Worm (Caenorhabditis elegans): Measurements from ENCODE around the gene wrt-4.
A peak's percentile ranks its signal among the peaks of the same experiment; 100 is the strongest.

Gene wrt-4

DNA sequence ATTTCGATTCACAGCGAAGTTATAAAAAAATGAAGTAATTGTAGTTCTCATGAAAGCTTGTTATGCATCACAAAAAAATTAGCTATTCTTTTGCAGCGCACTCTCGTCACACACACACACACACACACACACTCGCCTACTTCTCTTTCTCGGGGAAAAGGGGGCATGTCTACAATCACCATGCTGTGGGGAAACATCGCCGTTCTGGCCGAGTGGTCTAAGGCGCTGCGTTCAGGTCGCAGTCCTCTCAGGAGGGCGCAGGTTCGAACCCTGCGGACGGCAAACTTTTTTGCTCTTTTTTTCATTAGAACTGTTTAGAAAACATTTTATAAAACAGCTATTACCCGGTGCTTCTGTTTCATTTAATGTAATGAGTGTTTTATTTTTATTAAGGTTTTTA, 15.2 kb downstream of the wrt-4 start:
- peak; percentile 78 for TF ChIP-seq hnd-1 (tag; optimal IDR thresholded peaks at IDR 0.05)
- TF ChIP-seq sea-1 (GFP tag; conservative IDR thresholded peaks at IDR 0.05): peak; percentile 96
- peak; percentile 95 for TF ChIP-seq hmg-4 (GFP tag; optimal IDR thresholded peaks at IDR 0.05)
- TF ChIP-seq hmbx-1 (tag; optimal IDR thresholded peaks at IDR 0.05): peak; percentile 59
- peak; percentile 92 for TF ChIP-seq flt-1 (GFP tag; IDR thresholded peaks at IDR 0.05)
- peak; percentile 91 for TF ChIP-seq tbx-37 (GFP tag; conservative IDR thresholded peaks at IDR 0.05)
- peak; percentile 87 for TF ChIP-seq B0310.2 (tag; optimal IDR thresholded peaks at IDR 0.05)
- peak; percentile 81 for TF ChIP-seq ceh-13 (GFP tag; optimal IDR thresholded peaks at IDR 0.05)
- TF ChIP-seq ets-7 (tag; optimal IDR thresholded peaks at IDR 0.05): peak; percentile 63
- TF ChIP-seq tra-4 (tag; optimal IDR thresholded peaks at IDR 0.05): no peak
- TF ChIP-seq ama-1 (optimal IDR thresholded peaks at IDR 0.05): no peak
- peak; percentile 89 for TF ChIP-seq aly-1 (tag; optimal IDR thresholded peaks at IDR 0.05)
- peak; percentile 95 for TF ChIP-seq tbx-11 (GFP tag; IDR thresholded peaks at IDR 0.05)
- peak; percentile 93 for TF ChIP-seq F13C5.2 (tag; optimal IDR thresholded peaks at IDR 0.05)
- TF ChIP-seq scrt-1 (GFP tag; IDR thresholded peaks at IDR 0.05): peak; percentile 96
- peak; percentile 87 for TF ChIP-seq ceh-36 (tag; optimal IDR thresholded peaks at IDR 0.05)
- TF ChIP-seq pes-1 (GFP tag; IDR thresholded peaks at IDR 0.05): peak; percentile 96

DNA sequence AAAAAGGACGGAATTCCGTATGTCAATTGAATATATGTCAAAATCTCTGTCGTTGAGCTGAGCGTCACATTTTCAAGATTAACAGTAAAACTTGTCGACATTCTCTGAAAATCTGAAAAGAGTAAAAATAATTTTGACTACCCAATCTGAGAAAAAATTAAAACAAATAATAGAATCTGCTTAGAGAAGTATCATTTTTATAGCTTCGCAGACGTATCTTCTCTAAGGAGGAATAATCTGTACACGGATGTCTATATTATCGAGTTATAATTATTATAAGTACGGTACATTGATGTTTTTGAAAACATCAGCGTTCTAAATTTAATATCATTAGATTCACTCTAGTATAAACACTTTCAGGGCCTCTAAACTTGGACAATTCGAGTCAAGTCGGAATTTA, 16.5 kb downstream of the wrt-4 start, which contains the start of gene srg-64:
Gene srg-64 (minus strand): TSS at position 101 of the 400 bp plus-strand sequence.
- TF ChIP-seq tbx-37 (GFP tag; conservative IDR thresholded peaks at IDR 0.05) (no peak), sea-1 (GFP tag; conservative IDR thresholded peaks at IDR 0.05) (no peak), F13C5.2 (tag; optimal IDR thresholded peaks at IDR 0.05) (no peak), pes-1 (GFP tag; IDR thresholded peaks at IDR 0.05) (no peak), tbx-11 (GFP tag; IDR thresholded peaks at IDR 0.05) (no peak), tra-4 (tag; optimal IDR thresholded peaks at IDR 0.05) (no peak), aly-1 (tag; optimal IDR thresholded peaks at IDR 0.05) (no peak), hmg-4 (GFP tag; optimal IDR thresholded peaks at IDR 0.05) (no peak), ets-7 (tag; optimal IDR thresholded peaks at IDR 0.05) (no peak), ceh-36 (tag; optimal IDR thresholded peaks at IDR 0.05) (no peak), hnd-1 (tag; optimal IDR thresholded peaks at IDR 0.05) (no peak), hmbx-1 (tag; optimal IDR thresholded peaks at IDR 0.05) (no peak)

ce11 chrX:15738432-15739003, 18.6 kb downstream of the wrt-4 start:
- TF ChIP-seq sea-1 (GFP tag; conservative IDR thresholded peaks at IDR 0.05): 0 out of 2 replicates have a peak, but pooled peaks have one; percentile 25

DNA sequence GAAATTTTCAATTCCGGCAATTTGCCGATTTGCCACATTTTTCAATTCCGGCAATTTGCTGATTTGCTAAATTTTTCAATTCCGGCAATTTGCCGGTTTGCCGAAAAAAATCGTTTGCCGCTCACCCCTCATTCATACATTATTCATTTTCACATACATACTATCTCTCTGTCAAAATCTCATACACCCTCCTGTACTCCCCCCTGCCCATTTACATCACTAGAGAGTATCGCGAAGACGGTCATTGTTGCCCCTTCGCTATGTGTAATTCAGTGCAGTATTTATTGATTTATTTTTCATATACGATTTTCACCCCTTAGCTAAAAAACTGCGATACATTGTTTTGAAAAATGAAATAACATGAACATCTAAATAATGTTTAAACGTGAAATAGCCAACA, 20.6 kb downstream of the wrt-4 start:
- TF ChIP-seq flt-1 (GFP tag; IDR thresholded peaks at IDR 0.05): no peak
- no peak for TF ChIP-seq tbx-37 (GFP tag; conservative IDR thresholded peaks at IDR 0.05)
- TF ChIP-seq F13C5.2 (tag; optimal IDR thresholded peaks at IDR 0.05): peak; percentile 66

DNA sequence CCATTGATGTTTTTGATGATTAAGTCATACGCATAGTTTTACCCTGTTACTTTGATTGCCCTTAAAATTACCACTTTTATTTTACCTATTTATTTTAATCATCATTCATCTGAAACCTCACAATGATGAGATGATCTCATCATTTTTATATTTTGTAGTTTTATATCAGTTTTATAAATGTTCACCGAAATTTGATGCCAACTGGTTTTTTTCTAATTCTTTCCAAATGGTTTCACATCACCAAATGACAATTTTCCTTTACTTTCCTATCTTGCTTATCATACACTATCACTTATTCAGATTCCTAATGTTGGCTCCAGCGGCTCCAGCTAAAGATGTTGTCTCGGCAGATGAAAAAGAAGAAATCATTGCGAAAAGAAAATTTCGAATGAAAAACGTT, 25.4 kb downstream of the wrt-4 start, which contains the start of gene lin-15A:
Gene lin-15A (plus strand): TSS at position 301 of the 400 bp plus-strand sequence.
- TF ChIP-seq F13C5.2 (tag; optimal IDR thresholded peaks at IDR 0.05) (no peak), ceh-13 (GFP tag; optimal IDR thresholded peaks at IDR 0.05) (no peak), ets-7 (tag; optimal IDR thresholded peaks at IDR 0.05) (no peak), scrt-1 (GFP tag; IDR thresholded peaks at IDR 0.05) (no peak), ceh-36 (tag; optimal IDR thresholded peaks at IDR 0.05) (no peak), hmbx-1 (tag; optimal IDR thresholded peaks at IDR 0.05) (no peak), tbx-11 (GFP tag; IDR thresholded peaks at IDR 0.05) (no peak), tra-4 (tag; optimal IDR thresholded peaks at IDR 0.05) (no peak), ama-1 (optimal IDR thresholded peaks at IDR 0.05) (no peak), tbx-37 (GFP tag; conservative IDR thresholded peaks at IDR 0.05) (no peak), B0310.2 (tag; optimal IDR thresholded peaks at IDR 0.05) (no peak), hnd-1 (tag; optimal IDR thresholded peaks at IDR 0.05) (no peak), aly-1 (tag; optimal IDR thresholded peaks at IDR 0.05) (no peak), sea-1 (GFP tag; conservative IDR thresholded peaks at IDR 0.05) (no peak), flt-1 (GFP tag; IDR thresholded peaks at IDR 0.05) (no peak), pes-1 (GFP tag; IDR thresholded peaks at IDR 0.05) (no peak), hmg-4 (GFP tag; optimal IDR thresholded peaks at IDR 0.05) (no peak)

ce11 chrX:15730342-15730741, 26.7 kb downstream of the wrt-4 start:
- TF ChIP-seq hnd-1 (tag; optimal IDR thresholded peaks at IDR 0.05) (no peak), pes-1 (GFP tag; IDR thresholded peaks at IDR 0.05) (no peak), F13C5.2 (tag; optimal IDR thresholded peaks at IDR 0.05) (no peak), ceh-13 (GFP tag; optimal IDR thresholded peaks at IDR 0.05) (no peak), tra-4 (tag; optimal IDR thresholded peaks at IDR 0.05) (no peak), scrt-1 (GFP tag; IDR thresholded peaks at IDR 0.05) (no peak), tbx-11 (GFP tag; IDR thresholded peaks at IDR 0.05) (no peak), ama-1 (optimal IDR thresholded peaks at IDR 0.05) (no peak), B0310.2 (tag; optimal IDR thresholded peaks at IDR 0.05) (no peak), hmg-4 (GFP tag; optimal IDR thresholded peaks at IDR 0.05) (no peak), hmbx-1 (tag; optimal IDR thresholded peaks at IDR 0.05) (no peak), sea-1 (GFP tag; conservative IDR thresholded peaks at IDR 0.05) (no peak), aly-1 (tag; optimal IDR thresholded peaks at IDR 0.05) (no peak), tbx-37 (GFP tag; conservative IDR thresholded peaks at IDR 0.05) (no peak)

DNA sequence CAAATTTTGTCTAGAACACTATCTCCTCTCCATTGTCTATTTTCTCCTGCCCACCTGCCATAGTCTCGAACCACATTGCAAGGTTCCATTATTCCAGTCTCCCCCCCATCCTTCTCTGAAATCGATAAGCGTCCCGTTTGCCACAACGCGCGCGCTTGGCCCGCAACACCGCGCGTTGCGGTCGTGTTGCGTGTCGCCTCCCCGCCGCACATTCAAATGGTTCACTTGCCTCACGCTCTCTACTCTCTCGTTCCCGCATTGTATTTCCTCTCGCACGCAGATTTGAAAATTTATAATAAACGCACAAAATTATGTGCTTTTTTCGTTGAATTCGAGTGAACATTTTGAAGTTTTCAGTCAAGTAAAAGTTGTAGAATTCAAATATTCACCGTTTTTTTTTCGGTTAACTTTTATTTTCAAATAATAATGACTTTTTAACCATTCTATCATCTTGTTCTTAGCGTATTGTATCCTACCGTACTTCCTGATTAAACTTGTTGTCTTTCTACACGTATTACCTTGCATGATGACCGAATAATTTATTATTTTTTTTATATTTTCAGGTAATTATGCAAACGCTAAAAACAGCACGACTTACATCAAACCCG, 31.4 kb downstream of the wrt-4 start, which contains the start of gene lin-15B:
Gene lin-15B (plus strand): TSS at position 558 of the 608 bp plus-strand sequence.
- no peak for TF ChIP-seq ama-1 (optimal IDR thresholded peaks at IDR 0.05)
- peak; percentile 56 for TF ChIP-seq hmg-4 (GFP tag; optimal IDR thresholded peaks at IDR 0.05)

ce11 chrX:15724994-15725393, 32.1 kb downstream of the wrt-4 start:
- TF ChIP-seq tbx-11 (GFP tag; IDR thresholded peaks at IDR 0.05) (no peak), ceh-36 (tag; optimal IDR thresholded peaks at IDR 0.05) (no peak), B0310.2 (tag; optimal IDR thresholded peaks at IDR 0.05) (no peak), pes-1 (GFP tag; IDR thresholded peaks at IDR 0.05) (no peak), tbx-37 (GFP tag; conservative IDR thresholded peaks at IDR 0.05) (no peak), ama-1 (optimal IDR thresholded peaks at IDR 0.05) (no peak), tra-4 (tag; optimal IDR thresholded peaks at IDR 0.05) (no peak), hmbx-1 (tag; optimal IDR thresholded peaks at IDR 0.05) (no peak), ets-7 (tag; optimal IDR thresholded peaks at IDR 0.05) (no peak), flt-1 (GFP tag; IDR thresholded peaks at IDR 0.05) (no peak), aly-1 (tag; optimal IDR thresholded peaks at IDR 0.05) (no peak), sea-1 (GFP tag; conservative IDR thresholded peaks at IDR 0.05) (no peak), ceh-13 (GFP tag; optimal IDR thresholded peaks at IDR 0.05) (no peak), hmg-4 (GFP tag; optimal IDR thresholded peaks at IDR 0.05) (no peak), hnd-1 (tag; optimal IDR thresholded peaks at IDR 0.05) (no peak)
